Worm (Caenorhabditis elegans): ENCODE results near the gene F56B3.9.
A peak's percentile ranks its signal among the peaks of the same experiment; 100 is the strongest.

The F56B3.9 gene

ce11 chrIV:746333-746732, 24.8 kb upstream of the F56B3.9 start:
- TF ChIP-seq T20F7.1 (GFP tag; optimal IDR thresholded peaks at IDR 0.05) (no peak), nhr-237 (tag; optimal IDR thresholded peaks at IDR 0.05) (no peak), hlh-30 (tag; optimal IDR thresholded peaks at IDR 0.05; ENCODE audit: insufficient read depth) (no peak), egl-27 (tag; optimal IDR thresholded peaks at IDR 0.05) (no peak), fkh-10 (GFP tag; optimal IDR thresholded peaks at IDR 0.05) (no peak), hlh-11 (tag; optimal IDR thresholded peaks at IDR 0.05) (peak; percentile 17), ceh-82 (tag; optimal IDR thresholded peaks at IDR 0.05) (no peak), T26A8.4 (GFP tag; IDR thresholded peaks at IDR 0.05) (no peak), ceh-32 (tag; optimal IDR thresholded peaks at IDR 0.05; ENCODE audit: poor library complexity) (no peak), dve-1 (tag; optimal IDR thresholded peaks at IDR 0.05; ENCODE audit: insufficient read depth) (no peak), nhr-11 (tag; optimal IDR thresholded peaks at IDR 0.05) (peak; percentile 48), ctbp-1 (GFP tag; IDR thresholded peaks at IDR 0.05) (no peak), zfp-3 (GFP tag; conservative IDR thresholded peaks at IDR 0.05) (no peak), nhr-42 (GFP tag; IDR thresholded peaks at IDR 0.05) (no peak), lin-15B (tag; optimal IDR thresholded peaks at IDR 0.05) (no peak)

- TF ChIP-seq ztf-7 (tag; optimal IDR thresholded peaks at IDR 0.05): no peak
- TF ChIP-seq dpl-1 (GFP tag; optimal IDR thresholded peaks at IDR 0.05): no peak
- no peak for TF ChIP-seq duxl-1 (tag; optimal IDR thresholded peaks at IDR 0.05; ENCODE audit: poor library complexity)
- TF ChIP-seq aha-1 (tag): peak; percentile 61
- no peak for TF ChIP-seq attf-4 (tag; optimal IDR thresholded peaks at IDR 0.05)
- no peak for TF ChIP-seq tra-1 (GFP tag; IDR thresholded peaks at IDR 0.05)
- no peak for TF ChIP-seq unc-130 (GFP tag; optimal IDR thresholded peaks at IDR 0.05)
- TF ChIP-seq nhr-10 (tag; optimal IDR thresholded peaks at IDR 0.05): no peak
- TF ChIP-seq lin-39 (tag; optimal IDR thresholded peaks at IDR 0.05): no peak
- no peak for TF ChIP-seq ceh-62 (tag; optimal IDR thresholded peaks at IDR 0.05)
- no peak for TF ChIP-seq hlh-30 (tag; optimal IDR thresholded peaks at IDR 0.05; ENCODE audit: insufficient read depth)
- no peak for TF ChIP-seq nhr-41 (GFP tag; IDR thresholded peaks at IDR 0.05)
- TF ChIP-seq mes-2 (tag; optimal IDR thresholded peaks at IDR 0.05; ENCODE audit: poor library complexity, severe bottlenecking): no peak
- TF ChIP-seq ama-1 (optimal IDR thresholded peaks at IDR 0.05): no peak
- TF ChIP-seq ces-1 (GFP tag; optimal IDR thresholded peaks at IDR 0.05): no peak
- peak in 1 of 2 experiments; percentile 85 for TF ChIP-seq unc-62 (GFP tag; optimal IDR thresholded peaks at IDR 0.05 in 1 of 2)
- TF ChIP-seq unc-62 (tag; optimal IDR thresholded peaks at IDR 0.05): no peak
- TF ChIP-seq ceh-20 (GFP tag; IDR thresholded peaks at IDR 0.05): no peak
Measured at ce11 chrIV:749557-749956, 21.6 kb upstream of the F56B3.9 start.

- TF ChIP-seq ces-1 (GFP tag; optimal IDR thresholded peaks at IDR 0.05): no peak
- TF ChIP-seq aha-1 (tag): peak; percentile 94
Measured at ce11 chrIV:754357-754972, 16.7 kb upstream of the F56B3.9 start.

- TF ChIP-seq nhr-102 (tag; optimal IDR thresholded peaks at IDR 0.05) (no peak), dmd-8 (GFP tag; IDR thresholded peaks at IDR 0.05) (no peak), zag-1 (tag; optimal IDR thresholded peaks at IDR 0.05) (no peak), mep-1 (tag; optimal IDR thresholded peaks at IDR 0.05) (no peak), ceh-32 (tag; optimal IDR thresholded peaks at IDR 0.05; ENCODE audit: poor library complexity) (no peak), F10B5.3 (tag; optimal IDR thresholded peaks at IDR 0.05) (no peak), ces-1 (GFP tag; optimal IDR thresholded peaks at IDR 0.05) (no peak), pha-4 (GFP tag; IDR thresholded peaks at IDR 0.05) (no peak), pha-4 (tag; optimal IDR thresholded peaks at IDR 0.05) (no peak), fkh-10 (GFP tag; optimal IDR thresholded peaks at IDR 0.05) (no peak), duxl-1 (tag; optimal IDR thresholded peaks at IDR 0.05; ENCODE audit: poor library complexity) (no peak), daf-16 (GFP tag; optimal IDR thresholded peaks at IDR 0.05) (no peak), daf-16 (tag; optimal IDR thresholded peaks at IDR 0.05) (no peak), ceh-82 (tag; optimal IDR thresholded peaks at IDR 0.05) (no peak), ZK337.2 (GFP tag; IDR thresholded peaks at IDR 0.05) (no peak)
Measured at ce11 chrIV:756421-756820, 14.7 kb upstream of the F56B3.9 start, which contains the start of gene srt-23. srt-23 (plus strand) TSS chrIV:756721.

All from whole organism, L4 larva.